Fruit fly (Drosophila melanogaster) whole organism, wandering third instar larva: ENCODE data around the gene Nup107.

ENCODE experiments used
- CG32264 ChIP-seq: fragments of 200-800 bp; sonication (Bioruptor generic); optimal IDR thresholded peaks from 2 replicates; lab custom pipeline; 2016; ENCODE audit warnings: missing biosample characterization, missing genetic modification characterization
- Myc ChIP-seq: fragments of >200 bp; optimal IDR thresholded peaks from 2 replicates; lab custom pipeline; 2017
- Sp1 ChIP-seq: fragments of 200-800 bp; sonication (Bioruptor generic); optimal IDR thresholded peaks from 3 replicates; lab custom pipeline; 2019; ENCODE audit warnings: missing biosample characterization, mild to moderate bottlenecking, missing genetic modification characterization, moderate library complexity
- br ChIP-seq: fragments of 200-800 bp; sonication (Bioruptor generic); optimal IDR thresholded peaks from 2 replicates; lab custom pipeline; 2016; ENCODE audit warnings: missing biosample characterization, missing genetic modification characterization
- brk ChIP-seq: fragments of 200-800 bp; sonication (Bioruptor generic); optimal IDR thresholded peaks from 2 replicates; lab custom pipeline; 2016; ENCODE audit warnings: missing biosample characterization, mild to moderate bottlenecking, missing genetic modification characterization
- ey ChIP-seq: fragments of 200-800 bp; sonication (Bioruptor generic); optimal IDR thresholded peaks from 2 replicates; lab custom pipeline; 2016; ENCODE audit warnings: missing biosample characterization, missing genetic modification characterization
- foxo ChIP-seq, 2 experiments: fragments of 200-800 bp; sonication (Bioruptor generic); optimal IDR thresholded peaks; 2 replicates in 1 of 2; 3 replicates in 1 of 2; lab custom pipeline; 2016 to 2017; ENCODE audit warnings: missing biosample characterization in 2 of 2, missing genetic modification characterization in 2 of 2
- h ChIP-seq: fragments of 200-800 bp; sonication (Bioruptor generic); optimal IDR thresholded peaks from 3 replicates; lab custom pipeline; 2016; ENCODE audit warnings: missing biosample characterization, mild to moderate bottlenecking, missing genetic modification characterization
- jim ChIP-seq: fragments of 175-275, 200-325 bp; sonication (Bioruptor generic); optimal IDR thresholded peaks from 2 replicates; lab custom pipeline; 2016; ENCODE audit warnings: missing biosample characterization, mild to moderate bottlenecking, missing genetic modification characterization
- lola ChIP-seq: fragments of >200 bp; optimal IDR thresholded peaks from 2 replicates; lab custom pipeline; 2017; ENCODE audit warnings: missing biosample characterization, missing genetic modification characterization
- pan ChIP-seq: fragments of >200 bp; optimal IDR thresholded peaks from 2 replicates; lab custom pipeline; 2017
- psq ChIP-seq: fragments of 200-800 bp; sonication (Bioruptor generic); optimal IDR thresholded peaks from 3 replicates; lab custom pipeline; 2017; ENCODE audit warnings: missing biosample characterization, mild to moderate bottlenecking, missing genetic modification characterization, moderate library complexity

DNA sequence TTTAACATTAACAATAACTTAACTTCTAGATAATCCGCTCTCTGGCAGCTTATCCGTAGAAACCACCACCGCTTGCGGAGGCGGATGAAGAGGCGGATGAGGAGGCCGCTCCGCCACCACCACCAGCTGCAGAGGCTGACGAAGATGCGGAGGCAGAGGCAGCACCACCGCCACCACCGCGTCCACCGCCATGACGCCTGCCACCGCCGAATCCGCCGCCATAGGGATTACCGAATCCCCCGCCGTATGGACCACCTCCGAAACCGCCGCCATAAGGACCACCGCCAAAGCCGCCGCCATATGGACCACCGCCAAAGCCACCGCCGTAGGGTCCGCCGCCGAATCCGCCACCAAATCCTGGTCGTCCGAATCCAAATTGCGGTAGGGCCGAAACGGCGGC is 47.1 kb downstream of the Nup107 start:
- TF ChIP-seq Sp1 (no peak), ey (GFP tag; lab: Kevin White, UChicago) (no peak), psq (no peak), pan (no peak), br (GFP tag; lab: Kevin White, UChicago) (no peak), h (GFP tag; lab: Kevin White, UChicago) (no peak), brk (GFP tag; lab: Kevin White, UChicago) (no peak), lola (GFP tag; lab: Kevin White, UChicago) (no peak), Myc (no peak), foxo (GFP tag; optimal IDR thresholded peaks at IDR 0.05; lab: Kevin White, UChicago) (no peak), jim (GFP tag; lab: Kevin White, UChicago) (no peak), CG32264 (GFP tag; lab: Kevin White, UChicago) (no peak)
